Worm (Caenorhabditis elegans) whole organism, young adult: Measurements from ENCODE around the gene T06D8.10.

ENCODE experiments used
- K11D2.4 ChIP-seq: fragments of 200-800 bp; sonication (Bioruptor generic); IDR thresholded peaks from 2 replicates; pipeline ENCODE4 v1.3.6; 2022; ENCODE audit warnings: missing genetic modification reagents, missing genetic modification characterization, missing compliant biosample characterization
- athp-1 ChIP-seq: sonication (generic microtip); optimal IDR thresholded peaks from 2 replicates; lab custom pipeline; 2017; ENCODE audit warnings: mild to moderate bottlenecking, missing genetic modification characterization, missing compliant biosample characterization
- dpff-1 ChIP-seq: sonication (generic microtip); optimal IDR thresholded peaks from 2 replicates; lab custom pipeline; 2017; ENCODE audit warnings: mild to moderate bottlenecking, missing genetic modification characterization, missing compliant biosample characterization
- egrh-3 ChIP-seq: fragments of 200-800 bp; sonication (Bioruptor generic); IDR thresholded peaks from 2 replicates; pipeline ENCODE4 v1.3.6; 2022; ENCODE audit warnings: missing genetic modification reagents, missing genetic modification characterization, missing compliant biosample characterization
- pha-4 ChIP-seq: fragments of 150-350 bp; sonication (generic microtip); optimal IDR thresholded peaks from 2 replicates; lab custom pipeline; 2014; ENCODE audit warnings: missing biosample characterization, missing genetic modification reagents, missing genetic modification characterization
- ztf-26 ChIP-seq: sonication (generic microtip); optimal IDR thresholded peaks from 2 replicates; lab custom pipeline; 2017; ENCODE audit warnings: missing genetic modification characterization, missing compliant biosample characterization

DNA sequence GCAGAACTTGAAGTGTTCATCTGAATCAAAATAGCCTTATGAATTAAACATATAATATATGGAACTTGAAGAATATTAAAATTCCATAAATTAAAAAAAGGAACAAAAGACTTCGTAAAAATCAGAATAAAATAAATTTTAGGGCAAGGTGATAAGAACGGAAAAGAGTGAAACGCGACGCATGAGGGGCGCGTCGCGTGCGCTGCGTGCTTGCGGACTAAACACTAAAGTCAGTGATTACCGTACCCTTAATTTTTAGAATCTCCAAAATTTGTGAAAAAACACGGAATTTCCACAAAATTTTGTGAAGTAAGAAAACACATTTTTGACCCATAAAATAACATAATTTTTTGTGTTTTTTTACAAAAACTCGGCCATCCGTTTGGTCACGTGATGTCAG lies 13.9 kb upstream of the T06D8.10 start, which contains the start of gene T05B9.1:
- no peak for TF ChIP-seq dpff-1
- TF ChIP-seq ztf-26 (tag; lab: Kevin White, UChicago): no peak
- no peak for TF ChIP-seq K11D2.4
- TF ChIP-seq egrh-3 (GFP tag; lab: Robert Waterston, UW): no peak
- no peak for TF ChIP-seq athp-1 (tag; lab: Kevin White, UChicago)
- no peak for TF ChIP-seq pha-4 (tag; lab: Kevin White, UChicago)
